ENCODE assay signal across 2 worm cellular contexts in the genomic region with DNA sequence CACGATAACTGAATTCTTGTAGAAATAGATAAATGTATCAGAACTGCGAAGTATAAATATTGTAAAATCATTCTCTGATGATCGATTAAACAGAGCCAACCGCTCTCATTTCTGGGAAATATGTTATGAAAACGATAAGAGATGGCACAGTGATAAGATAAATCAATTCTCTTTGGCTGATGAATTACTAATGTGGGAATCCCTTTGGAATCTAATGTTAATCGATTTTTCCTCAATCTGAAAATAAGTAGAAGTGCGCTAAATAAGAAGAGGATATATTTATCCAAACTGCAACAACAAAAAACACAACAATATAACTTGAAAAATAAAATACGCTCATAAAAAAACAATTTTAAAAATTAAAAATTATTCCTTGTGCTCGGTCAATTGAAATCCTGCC.
TF ChIP-seq lines count a peak whose summit lies in the region.

A gene (minus strand): TSS at position 101 of the 400 bp plus-strand sequence.

TF ChIP-seq in whole organism, L4 larva, 104 proteins besides CTCF, POLR2A, EP300 and RAD21:
- no peak for TF ChIP-seq set-16 (GFP tag; IDR thresholded peaks at IDR 0.05; lab: Robert Waterston, UW)
- no peak for TF ChIP-seq ces-1 (GFP tag; optimal IDR thresholded peaks at IDR 0.05; lab: Kevin White, UChicago)
- TF ChIP-seq F44E2.7 (GFP tag; IDR thresholded peaks at IDR 0.05; lab: Robert Waterston, UW), result no peak
- TF ChIP-seq aha-1 (tag; lab: Kevin White, UChicago), result peak; percentile 3
- TF ChIP-seq aly-2 (tag; optimal IDR thresholded peaks at IDR 0.05; lab: Kevin White, UChicago), result no peak
- TF ChIP-seq gei-8 (GFP tag; optimal IDR thresholded peaks at IDR 0.05; lab: Kevin White, UChicago), result no peak
- TF ChIP-seq nhr-237 (tag; optimal IDR thresholded peaks at IDR 0.05; lab: Kevin White, UChicago), result no peak
TF ChIP-seq in whole organism, L4 larva: peak in this region for 1.

TF ChIP-seq in whole organism, late embryonic, 69 proteins besides CTCF, POLR2A, EP300 and RAD21:
- TF ChIP-seq elt-2 (tag; optimal IDR thresholded peaks at IDR 0.05; lab: Kevin White, UChicago), result peak; percentile 40
- TF ChIP-seq unc-42 (tag; optimal IDR thresholded peaks at IDR 0.05; lab: Kevin White, UChicago), result no peak
